Fruit fly (Drosophila melanogaster): Measurements from ENCODE around the gene CG4459.

The CG4459 gene

DNA sequence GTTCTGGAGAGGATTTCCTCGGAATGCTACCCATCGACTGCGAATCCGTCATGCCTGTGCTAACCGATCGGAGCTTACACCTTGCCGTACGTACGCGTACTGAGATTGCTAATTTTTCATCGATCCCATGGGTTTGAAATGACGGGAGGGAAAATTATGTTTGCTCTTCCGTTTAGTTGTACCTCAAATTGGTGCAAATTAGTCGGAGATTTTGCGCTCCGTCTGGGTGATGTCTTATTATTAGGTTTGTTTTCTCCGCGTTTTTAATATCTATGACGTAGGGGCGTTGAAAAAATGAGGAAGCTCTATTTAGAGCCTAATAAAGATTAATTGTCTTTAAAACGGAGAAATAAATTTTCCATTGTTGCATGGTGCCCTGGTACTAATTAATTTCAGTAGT is at the start of gene CG4459:
TSS of gene CG4459 (minus strand) at position 101 of the 400 bp plus-strand sequence.
- TF ChIP-seq CG34406 (GFP tag; optimal IDR thresholded peaks at IDR 0.05) (no peak), CG32006 (GFP tag; optimal IDR thresholded peaks at IDR 0.05) (no peak), CG11762 (GFP tag; optimal IDR thresholded peaks at IDR 0.05; ENCODE audit: insufficient read depth) (no peak), CG6163 (GFP tag; IDR thresholded peaks at IDR 0.05) (no peak), lz (GFP tag; optimal IDR thresholded peaks at IDR 0.05) (no peak), CG8319 (GFP tag; optimal IDR thresholded peaks at IDR 0.05) (no peak), cyc (GFP tag; optimal IDR thresholded peaks at IDR 0.05) (no peak), Ets21C (GFP tag; optimal IDR thresholded peaks at IDR 0.05) (no peak), CG10631 (GFP tag; optimal IDR thresholded peaks at IDR 0.05) (no peak), ss (GFP tag; optimal IDR thresholded peaks at IDR 0.05) (no peak), CG1621 (tag; optimal IDR thresholded peaks at IDR 0.05) (no peak), achi (GFP tag; optimal IDR thresholded peaks at IDR 0.05) (no peak), CG16779 (tag; optimal IDR thresholded peaks at IDR 0.05) (no peak), Sox14 (GFP tag; optimal IDR thresholded peaks at IDR 0.05) (no peak), Eip93F (GFP tag; optimal IDR thresholded peaks at IDR 0.05) (no peak), CG6276 (GFP tag; optimal IDR thresholded peaks at IDR 0.05) (no peak), OdsH (GFP tag; optimal IDR thresholded peaks at IDR 0.05) (no peak), CG6792 (GFP tag; optimal IDR thresholded peaks at IDR 0.05) (no peak), CG11294 (GFP tag; IDR thresholded peaks at IDR 0.05) (no peak), Sox15 (GFP tag; optimal IDR thresholded peaks at IDR 0.05) (no peak)

DNA sequence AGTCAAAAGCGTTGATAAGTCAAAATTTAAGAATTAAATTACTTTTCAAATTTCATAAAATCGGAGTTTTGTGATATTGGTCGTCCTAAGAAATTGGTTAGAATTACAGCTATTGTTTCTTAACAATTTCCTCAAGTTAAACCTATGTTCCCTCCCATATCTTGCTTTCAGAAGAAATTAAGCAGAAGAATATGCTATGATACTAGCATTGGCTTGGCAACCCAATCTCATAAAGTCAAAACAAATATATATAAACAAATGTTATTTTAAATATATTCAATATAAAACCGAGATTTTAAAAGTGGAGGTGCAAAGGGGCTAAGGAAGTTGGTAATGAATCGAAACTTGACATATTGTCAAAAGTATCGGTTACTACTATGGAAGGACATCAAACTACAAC is 44.2 kb upstream of the CG4459 start, which contains the start of gene CG31213:
TSS of gene CG31213 (plus strand) at position 301 of the 400 bp plus-strand sequence.
- TF ChIP-seq CG11762 (GFP tag; optimal IDR thresholded peaks at IDR 0.05; ENCODE audit: insufficient read depth) = no peak

dm6 chr3R:19968695-19969094 is 40.3 kb upstream of the CG4459 start:
- TF ChIP-seq pdm3 (GFP tag; optimal IDR thresholded peaks at IDR 0.05) = no peak

dm6 chr3R:19948143-19948542 is 19.7 kb upstream of the CG4459 start, which contains the start of gene CG4783:
TSS of gene CG4783 (plus strand) at chr3R:19948443.
- TF ChIP-seq Met (GFP tag; optimal IDR thresholded peaks at IDR 0.05) (no peak), vri (GFP tag; optimal IDR thresholded peaks at IDR 0.05) (peak; percentile 28)

dm6 chr3R:19942312-19942711 is 13.9 kb upstream of the CG4459 start, which contains the start of gene CG46042:
TSS of gene CG46042 (minus strand) at chr3R:19942412.
- TF ChIP-seq Lpt (GFP tag; optimal IDR thresholded peaks at IDR 0.05) (no peak), Sox14 (GFP tag; optimal IDR thresholded peaks at IDR 0.05) (no peak)

dm6 chr3R:19938941-19939587 is 10.6 kb upstream of the CG4459 start:
- TF ChIP-seq fd59A (GFP tag; optimal IDR thresholded peaks at IDR 0.05) (no peak), Lpt (GFP tag; optimal IDR thresholded peaks at IDR 0.05) (no peak), CG6163 (GFP tag; IDR thresholded peaks at IDR 0.05) (no peak), CG31627 (GFP tag; optimal IDR thresholded peaks at IDR 0.05) (no peak), CG1621 (tag; optimal IDR thresholded peaks at IDR 0.05) (no peak)

dm6 chr3R:19935777-19936125 is 7.3 kb upstream of the CG4459 start:
- TF ChIP-seq CG8319 (GFP tag; optimal IDR thresholded peaks at IDR 0.05) = no peak
- TF ChIP-seq CG6163 (GFP tag; IDR thresholded peaks at IDR 0.05) = no peak
- TF ChIP-seq svp (GFP tag) = no peak
- no peak for TF ChIP-seq CG3032 (tag; optimal IDR thresholded peaks at IDR 0.05)
- TF ChIP-seq fkh (GFP tag; optimal IDR thresholded peaks at IDR 0.05) = no peak
- no peak for TF ChIP-seq spab (GFP tag; optimal IDR thresholded peaks at IDR 0.05)
- no peak for TF ChIP-seq CG8119 (GFP tag; IDR thresholded peaks at IDR 0.05)
- TF ChIP-seq Eip78C (GFP tag) = no peak
- TF ChIP-seq Eip75B (GFP tag; optimal IDR thresholded peaks at IDR 0.05) = no peak
- no peak for TF ChIP-seq CG6792 (GFP tag; optimal IDR thresholded peaks at IDR 0.05)
- TF ChIP-seq Eip93F (GFP tag; optimal IDR thresholded peaks at IDR 0.05) = no peak
- TF ChIP-seq eg (GFP tag; IDR thresholded peaks at IDR 0.05) = no peak
- no peak for TF ChIP-seq Ets21C (GFP tag; optimal IDR thresholded peaks at IDR 0.05)
- TF ChIP-seq CG11902 (GFP tag; optimal IDR thresholded peaks at IDR 0.05) = no peak
- TF ChIP-seq dac (GFP tag; optimal IDR thresholded peaks at IDR 0.05) = no peak
- TF ChIP-seq topi (GFP tag; optimal IDR thresholded peaks at IDR 0.05) = no peak
- no peak for TF ChIP-seq cyc (GFP tag; optimal IDR thresholded peaks at IDR 0.05)
- TF ChIP-seq CG4318 (GFP tag; optimal IDR thresholded peaks at IDR 0.05) = no peak
- TF ChIP-seq CG34406 (GFP tag; optimal IDR thresholded peaks at IDR 0.05) = no peak

Measured in whole organism, prepupa.